Fruit fly (Drosophila melanogaster): ENCODE measurements around the gene CG2256.

DNA sequence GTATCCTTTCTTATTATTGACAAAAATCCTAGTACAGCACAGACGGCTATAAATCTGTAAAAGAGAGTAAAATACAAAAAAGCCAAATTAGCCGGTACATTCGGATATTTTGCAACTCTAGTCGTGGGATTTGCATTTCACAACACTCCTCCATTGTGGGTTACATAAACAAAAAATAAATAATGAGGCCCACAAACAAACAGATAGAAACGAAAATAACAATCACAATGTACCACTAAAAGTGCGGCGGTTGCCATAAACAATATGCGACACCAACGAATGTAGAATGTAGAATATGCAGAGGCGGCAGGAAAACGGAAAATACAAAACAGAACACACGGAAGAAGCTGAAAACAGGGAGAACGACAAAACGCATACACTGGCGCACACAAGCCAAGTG is 30.9 kb downstream of the CG2256 start:
- no peak for TF ChIP-seq OdsH (GFP tag; optimal IDR thresholded peaks at IDR 0.05)
- TF ChIP-seq sage (GFP tag; optimal IDR thresholded peaks at IDR 0.05) = no peak
- no peak for TF ChIP-seq dmrt93B (GFP tag; optimal IDR thresholded peaks at IDR 0.05)
- TF ChIP-seq Rel (GFP tag; optimal IDR thresholded peaks at IDR 0.05) = no peak
- no peak for TF ChIP-seq Rel (tag; optimal IDR thresholded peaks at IDR 0.05)
- no peak for TF ChIP-seq Hr78 (GFP tag; optimal IDR thresholded peaks at IDR 0.05)
- TF ChIP-seq Hnf4 (GFP tag; optimal IDR thresholded peaks at IDR 0.05) = no peak
- TF ChIP-seq brk (GFP tag; optimal IDR thresholded peaks at IDR 0.05) = no peak
- no peak for TF ChIP-seq dl (GFP tag; optimal IDR thresholded peaks at IDR 0.05; ENCODE audit: insufficient read depth in 1 of 2, partially characterized antibody in 2 of 2)
